Worm (Caenorhabditis elegans) whole organism, L1 larva: Measurements from ENCODE around the gene F37A8.1.

Experiments
- C04F5.9 ChIP-seq: sonication (generic microtip); optimal IDR thresholded peaks from 2 replicates; lab custom pipeline; 2016; ENCODE audit warnings: missing genetic modification characterization, missing compliant biosample characterization
- alr-1 ChIP-seq: fragments of 200-800 bp; sonication (Bioruptor generic); optimal IDR thresholded peaks from 2 replicates; lab custom pipeline; 2018; ENCODE audit warnings: borderline replicate concordance, mild to moderate bottlenecking, missing genetic modification characterization, missing compliant biosample characterization
- aly-2 ChIP-seq: fragments of 150-350 bp; optimal IDR thresholded peaks from 2 replicates; lab custom pipeline; 2014; ENCODE audit warnings: missing biosample characterization, missing genetic modification characterization
- ceh-8 ChIP-seq: fragments of 200-800 bp; sonication (Bioruptor generic); optimal IDR thresholded peaks from 2 replicates; lab custom pipeline; 2018; ENCODE audit warnings: mild to moderate bottlenecking, missing genetic modification characterization, moderate library complexity, missing compliant biosample characterization
- efl-3 ChIP-seq: fragments of 200-800 bp; sonication (Bioruptor generic); optimal IDR thresholded peaks from 2 replicates; lab custom pipeline; 2018; ENCODE audit warnings: mild to moderate bottlenecking, missing genetic modification characterization, missing compliant biosample characterization
- egl-13 ChIP-seq: sonication (generic microtip); optimal IDR thresholded peaks from 2 replicates; lab custom pipeline; 2016; ENCODE audit warnings: missing genotype, missing genetic modification reagents, missing genetic modification characterization, missing compliant biosample characterization
- hlh-17 ChIP-seq: fragments of 200-800 bp; sonication (Bioruptor generic); optimal IDR thresholded peaks from 2 replicates; lab custom pipeline; 2018; ENCODE audit warnings: missing genetic modification characterization, mild to moderate bottlenecking, missing compliant biosample characterization, moderate library complexity, borderline replicate concordance
- lsy-2 ChIP-seq, 2 experiments: fragments of 150-350 bp; optimal IDR thresholded peaks; 2 replicates each; lab custom pipeline; 2014; ENCODE audit warnings: missing biosample characterization in 2 of 2, missing genetic modification characterization in 2 of 2
- ztf-4 ChIP-seq: fragments of 150-350 bp; optimal IDR thresholded peaks from 2 replicates; lab custom pipeline; 2014; ENCODE audit warnings: missing biosample characterization, missing genetic modification characterization

ce11 chrIII:3964237-3964636 is 36.0 kb downstream of the F37A8.1 start, which contains the start of gene R10E9.2:
- TF ChIP-seq ceh-8 (GFP tag; lab: Kevin White, UChicago): no peak
- TF ChIP-seq egl-13 (tag; lab: Kevin White, UChicago): no peak
- TF ChIP-seq efl-3 (GFP tag; lab: Kevin White, UChicago): no peak
- no peak for TF ChIP-seq ztf-4 (tag; lab: Kevin White, UChicago)
- TF ChIP-seq hlh-17 (GFP tag; lab: Kevin White, UChicago): no peak
- TF ChIP-seq lsy-2 (tag; optimal IDR thresholded peaks at IDR 0.05; lab: Kevin White, UChicago): no peak
- no peak for TF ChIP-seq C04F5.9 (tag; lab: Kevin White, UChicago)
- no peak for TF ChIP-seq aly-2 (tag; lab: Kevin White, UChicago)
- TF ChIP-seq alr-1: no peak
